Worm (Caenorhabditis elegans): ENCODE data around the gene rnh-1.1.

Gene rnh-1.1

ce11 chrII:7543808-7544207 is 18.3 kb downstream of the rnh-1.1 start, which contains the start of gene rol-8:
Gene rol-8, plus strand, starts transcription at chrII:7544108.
- TF ChIP-seq gmeb-2 (tag; optimal IDR thresholded peaks at IDR 0.05) (no peak), unc-86 (tag; optimal IDR thresholded peaks at IDR 0.05) (no peak), nfya-1 (tag; optimal IDR thresholded peaks at IDR 0.05) (no peak), pat-9 (tag; optimal IDR thresholded peaks at IDR 0.05) (no peak), F13H6.1 (tag; optimal IDR thresholded peaks at IDR 0.05) (no peak), tbx-7 (tag; optimal IDR thresholded peaks at IDR 0.05) (no peak), ceh-18 (tag; optimal IDR thresholded peaks at IDR 0.05) (no peak), ceh-48 (tag; optimal IDR thresholded peaks at IDR 0.05) (no peak), dve-1 (tag; optimal IDR thresholded peaks at IDR 0.05) (no peak), mec-3 (tag; optimal IDR thresholded peaks at IDR 0.05; ENCODE audit: borderline replicate concordance) (no peak), ceh-34 (tag; optimal IDR thresholded peaks at IDR 0.05) (no peak), odd-2 (tag; optimal IDR thresholded peaks at IDR 0.05) (no peak), elt-2 (tag; optimal IDR thresholded peaks at IDR 0.05) (no peak), ref-2 (tag; optimal IDR thresholded peaks at IDR 0.05) (no peak), pros-1 (tag; optimal IDR thresholded peaks at IDR 0.05) (no peak), C38D4.7 (GFP tag; optimal IDR thresholded peaks at IDR 0.05) (no peak), eyg-1 (tag; optimal IDR thresholded peaks at IDR 0.05) (no peak)

- TF ChIP-seq ref-2 (tag; optimal IDR thresholded peaks at IDR 0.05) (no peak), eyg-1 (tag; optimal IDR thresholded peaks at IDR 0.05) (no peak), Y22D7AL.16 (tag; optimal IDR thresholded peaks at IDR 0.05) (no peak), hlh-6 (tag; optimal IDR thresholded peaks at IDR 0.05) (no peak), tbx-2 (tag; optimal IDR thresholded peaks at IDR 0.05) (no peak), npax-4 (tag; optimal IDR thresholded peaks at IDR 0.05) (no peak), ceh-19 (GFP tag; optimal IDR thresholded peaks at IDR 0.05) (no peak), lim-6 (tag; optimal IDR thresholded peaks at IDR 0.05) (no peak), hlh-15 (tag; optimal IDR thresholded peaks at IDR 0.05) (no peak), hlh-30 (tag; optimal IDR thresholded peaks at IDR 0.05; ENCODE audit: insufficient read depth) (no peak), pat-9 (tag; optimal IDR thresholded peaks at IDR 0.05) (no peak), ceh-14 (tag; optimal IDR thresholded peaks at IDR 0.05) (no peak), hlh-8 (tag; optimal IDR thresholded peaks at IDR 0.05) (no peak), nhr-232 (tag; optimal IDR thresholded peaks at IDR 0.05) (no peak), odd-2 (tag; optimal IDR thresholded peaks at IDR 0.05) (no peak), fkh-6 (tag; optimal IDR thresholded peaks at IDR 0.05) (no peak), dmd-4 (tag; optimal IDR thresholded peaks at IDR 0.05; ENCODE audit: borderline replicate concordance) (no peak)
Observed at ce11 chrII:7544782-7545181, 19.2 kb downstream of the rnh-1.1 start.

- TF ChIP-seq tbx-2 (tag; optimal IDR thresholded peaks at IDR 0.05) (no peak), sox-4 (tag; optimal IDR thresholded peaks at IDR 0.05) (no peak), sox-2 (GFP tag; IDR thresholded peaks at IDR 0.05) (no peak), nfya-1 (tag; optimal IDR thresholded peaks at IDR 0.05) (no peak), dve-1 (tag; optimal IDR thresholded peaks at IDR 0.05) (no peak), elt-2 (tag; optimal IDR thresholded peaks at IDR 0.05) (no peak), T23F11.4 (GFP tag; optimal IDR thresholded peaks at IDR 0.05) (no peak), Y22D7AL.16 (tag; optimal IDR thresholded peaks at IDR 0.05) (no peak), che-1 (tag; optimal IDR thresholded peaks at IDR 0.05) (no peak), ceh-22 (tag; optimal IDR thresholded peaks at IDR 0.05) (no peak), pha-4 (tag; optimal IDR thresholded peaks at IDR 0.05) (no peak), nhr-232 (tag; optimal IDR thresholded peaks at IDR 0.05) (no peak), hlh-30 (tag; optimal IDR thresholded peaks at IDR 0.05; ENCODE audit: insufficient read depth) (no peak), pax-1 (tag; optimal IDR thresholded peaks at IDR 0.05) (no peak), ceh-2 (tag; optimal IDR thresholded peaks at IDR 0.05) (no peak), dmd-4 (tag; optimal IDR thresholded peaks at IDR 0.05; ENCODE audit: borderline replicate concordance) (no peak), C38D4.7 (GFP tag; optimal IDR thresholded peaks at IDR 0.05) (no peak), tbx-7 (tag; optimal IDR thresholded peaks at IDR 0.05) (no peak), pag-3 (tag; optimal IDR thresholded peaks at IDR 0.05; ENCODE audit: borderline replicate concordance) (no peak)
Observed at ce11 chrII:7545364-7545763, 19.8 kb downstream of the rnh-1.1 start.
